Worm (Caenorhabditis elegans): ENCODE measurements around the gene R10E4.1.

DNA sequence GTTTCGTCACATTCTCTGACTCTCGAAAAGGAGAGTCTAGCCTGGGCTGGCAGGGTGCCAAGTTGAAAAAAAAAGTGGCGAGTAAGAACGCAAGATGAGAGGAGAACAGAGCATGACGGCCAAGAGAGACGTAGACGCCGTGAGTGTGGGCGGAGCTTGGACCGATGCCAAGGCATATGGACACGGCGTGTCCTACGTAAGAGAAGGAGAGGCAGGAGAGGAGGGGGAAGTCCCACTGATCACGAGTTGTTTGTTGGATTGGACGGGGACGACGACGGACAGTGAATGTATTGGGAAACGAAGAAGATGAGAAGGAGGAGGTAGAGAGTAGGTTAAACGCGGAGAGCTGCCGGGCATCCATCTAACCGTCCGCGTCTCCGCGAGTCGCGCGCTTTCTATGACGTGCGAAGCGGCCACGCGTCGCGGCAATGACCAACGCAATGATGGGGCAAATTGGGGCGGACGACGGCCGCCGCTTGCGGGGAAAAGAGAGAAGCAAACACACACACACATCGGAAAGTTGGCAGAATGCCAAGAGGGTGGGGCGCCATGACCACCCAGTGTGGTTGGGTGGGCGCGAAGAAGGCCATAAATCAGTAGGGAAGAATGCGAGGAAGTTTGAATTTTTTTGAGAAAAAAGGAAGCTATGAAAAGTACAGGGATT, 12.5 kb downstream of the R10E4.1 start:
- TF ChIP-seq flt-1 (GFP tag; IDR thresholded peaks at IDR 0.05) (peak; percentile 73; the same call in 1 of the 2 replicates), med-1 (GFP tag; optimal IDR thresholded peaks at IDR 0.05; ENCODE audit: insufficient read depth) (no peak), T22C8.4 (GFP tag; IDR thresholded peaks at IDR 0.05) (no peak), klf-2 (GFP tag; conservative IDR thresholded peaks at IDR 0.05) (no peak; the same call in 1 of the 2 replicates), tab-1 (GFP tag; IDR thresholded peaks at IDR 0.05) (peak; percentile 76; the same call in 1 of the 2 replicates), cog-1 (tag; optimal IDR thresholded peaks at IDR 0.05) (peak; percentile 99), ztf-29 (GFP tag; IDR thresholded peaks at IDR 0.05) (peak; percentile 35)

Data from whole organism, midembryonic.